Fruit fly (Drosophila melanogaster): ENCODE measurements around the gene dan.

Gene dan

DNA sequence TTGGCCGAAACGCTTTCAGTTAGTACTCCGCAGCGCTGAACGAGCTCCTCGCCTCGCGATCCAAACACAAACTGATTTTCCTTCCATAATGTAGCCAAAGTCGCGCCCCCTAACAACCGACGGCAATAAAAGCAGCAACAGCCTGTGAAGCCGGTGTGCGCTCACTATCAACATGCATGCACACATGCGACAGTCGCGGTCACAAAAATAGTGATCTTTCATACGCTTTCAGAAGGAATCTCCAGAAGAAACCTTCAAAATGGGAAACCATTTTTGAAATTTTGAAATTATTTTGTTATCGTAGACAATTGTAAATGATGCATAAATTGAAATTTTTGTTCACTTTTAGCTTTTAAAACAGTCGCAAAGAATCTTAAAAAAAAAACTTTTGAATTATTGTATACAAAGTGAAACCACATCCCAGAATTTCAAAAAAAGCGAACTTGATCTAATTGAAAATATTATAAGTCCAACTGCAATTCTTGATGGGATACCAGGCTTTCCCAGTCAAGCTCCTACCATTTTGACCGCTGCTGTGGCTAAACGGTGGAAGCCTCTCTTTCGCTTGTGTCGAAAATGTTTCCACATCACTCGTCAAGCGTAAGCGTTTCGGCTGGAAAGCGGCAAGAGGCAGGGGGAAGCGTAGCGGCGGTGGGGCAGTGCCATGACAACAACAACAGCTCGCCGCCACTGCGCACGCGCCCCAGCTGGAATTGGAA, 48.2 kb downstream of the dan start, which contains the start of gene Cad96Cb (continued):
- TF ChIP-seq CG8089 (GFP tag; optimal IDR thresholded peaks at IDR 0.05) (peak; percentile 70), inv (GFP tag; IDR thresholded peaks at IDR 0.05; ENCODE audit: partially characterized antibody) (no peak), HLH54F (GFP tag; optimal IDR thresholded peaks at IDR 0.05) (peak; percentile 61), Dek (tag; optimal IDR thresholded peaks at IDR 0.05) (peak; percentile 46), CG7372 (GFP tag; IDR thresholded peaks at IDR 0.05) (peak; percentile 57; the same call in 1 of the 2 replicates), emc (GFP tag; optimal IDR thresholded peaks at IDR 0.05) (peak; percentile 49), gce (GFP tag; IDR thresholded peaks at IDR 0.05) (0 out of 3 replicates have a peak, but pooled peaks have one; percentile 35), CG30403 (GFP tag; optimal IDR thresholded peaks at IDR 0.05) (peak; percentile 92), crp (GFP tag; optimal IDR thresholded peaks at IDR 0.05) (peak in 1 of 2 experiments; percentile 43), toy (GFP tag; IDR thresholded peaks at IDR 0.05) (no peak), tio (GFP tag; optimal IDR thresholded peaks at IDR 0.05) (peak; percentile 91), CG4328 (GFP tag; optimal IDR thresholded peaks at IDR 0.05) (peak; percentile 74), CG7928 (GFP tag; optimal IDR thresholded peaks at IDR 0.05) (peak; percentile 7), chm (GFP tag; IDR thresholded peaks at IDR 0.05) (0 out of 2 replicates have a peak, but pooled peaks have one; percentile 10), kah (GFP tag; optimal IDR thresholded peaks at IDR 0.05) (peak; percentile 80), CG18599 (GFP tag; optimal IDR thresholded peaks at IDR 0.05) (peak; percentile 78), CG31365 (tag; optimal IDR thresholded peaks at IDR 0.05) (no peak), Kr (GFP tag; optimal IDR thresholded peaks at IDR 0.05) (peak; percentile 9), cato (GFP tag; optimal IDR thresholded peaks at IDR 0.05; ENCODE audit: borderline replicate concordance) (peak; percentile 71), oc (tag; optimal IDR thresholded peaks at IDR 0.05) (peak; percentile 34), peb (GFP tag; IDR thresholded peaks at IDR 0.05) (peak; percentile 23; the same call in 1 of the 2 replicates), eyg (GFP tag; optimal IDR thresholded peaks at IDR 0.05) (peak; percentile 75), D19A (tag; optimal IDR thresholded peaks at IDR 0.05) (peak; percentile 84), Blimp-1 (GFP tag; optimal IDR thresholded peaks at IDR 0.05) (peak; percentile 83), CG2129 (GFP tag; IDR thresholded peaks at IDR 0.05; ENCODE audit: partially characterized antibody) (no peak), dati (GFP tag; IDR thresholded peaks at IDR 0.05) (no peak), CG16813 (GFP tag; IDR thresholded peaks at IDR 0.05; ENCODE audit: partially characterized antibody) (no peak), Gsc (GFP tag; IDR thresholded peaks at IDR 0.05) (no peak), sens (GFP tag) (peak; percentile 99), Dbx (GFP tag; IDR thresholded peaks at IDR 0.05) (no peak), vnd (GFP tag; IDR thresholded peaks at IDR 0.05; ENCODE audit: partially characterized antibody) (no peak), Scr (GFP tag; IDR thresholded peaks at IDR 0.05; ENCODE audit: partially characterized antibody) (no peak), CG8281 (tag; optimal IDR thresholded peaks at IDR 0.05) (peak; percentile 68), en (GFP tag; optimal IDR thresholded peaks at IDR 0.05) (peak; percentile 66), CG33557 (GFP tag; optimal IDR thresholded peaks at IDR 0.05) (peak; percentile 93), CG12071 (GFP tag; optimal IDR thresholded peaks at IDR 0.05) (peak; percentile 43), nerfin-1 (tag; optimal IDR thresholded peaks at IDR 0.05) (peak; percentile 88), sd (tag; optimal IDR thresholded peaks at IDR 0.05) (peak; percentile 20), phol (tag; optimal IDR thresholded peaks at IDR 0.05) (peak; percentile 93), az2 (GFP tag; optimal IDR thresholded peaks at IDR 0.05) (peak; percentile 85), row (GFP tag; IDR thresholded peaks at IDR 0.05) (peak; percentile 66; the same call in 2 of the 3 replicates), PHDP (tag; optimal IDR thresholded peaks at IDR 0.05) (peak; percentile 19), ftz-f1 (GFP tag; optimal IDR thresholded peaks at IDR 0.05) (no peak), YL-1 (GFP tag; optimal IDR thresholded peaks at IDR 0.05) (peak; percentile 9), CG8290 (GFP tag; optimal IDR thresholded peaks at IDR 0.05) (no peak), CG8290 (tag; optimal IDR thresholded peaks at IDR 0.05) (peak in 1 of 2 experiments; percentile 3), bab2 (GFP tag; optimal IDR thresholded peaks at IDR 0.05) (peak; percentile 80), CG17802 (tag; optimal IDR thresholded peaks at IDR 0.05) (peak; percentile 66), CG17612 (GFP tag; IDR thresholded peaks at IDR 0.05) (no peak)

Measured in whole organism, embryonic.